Worm (Caenorhabditis elegans): Measurements from ENCODE around the gene hmit-1.2.

The hmit-1.2 gene

DNA sequence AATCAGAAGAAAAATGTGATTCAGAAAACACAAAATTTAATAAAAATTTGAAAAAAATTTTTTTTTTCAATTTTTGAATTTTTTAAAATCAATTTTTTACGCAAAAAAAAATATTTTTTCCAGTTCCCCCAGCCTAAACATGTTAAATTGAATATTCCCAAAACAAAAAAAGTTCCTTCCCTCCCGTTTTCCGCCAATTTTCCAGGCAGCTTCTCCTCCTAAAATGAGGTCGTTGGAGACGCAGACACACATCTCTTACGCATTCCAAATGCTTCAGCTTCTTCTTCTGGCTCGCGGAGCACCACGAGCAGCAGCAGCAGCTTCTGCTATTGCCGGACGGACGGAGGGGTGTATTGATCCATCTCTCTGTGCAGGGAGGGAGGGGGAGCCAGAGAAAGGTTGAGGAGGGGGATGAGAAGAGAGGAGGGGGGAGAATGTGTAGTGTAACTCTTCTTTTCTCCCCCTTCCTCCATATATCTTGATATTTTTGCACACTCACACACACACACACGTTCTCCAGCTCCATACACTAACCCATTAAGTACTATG is 34.2 kb upstream of the hmit-1.2 start:
- TF ChIP-seq tbx-2 (tag; optimal IDR thresholded peaks at IDR 0.05): no peak
- peak; percentile 51 for TF ChIP-seq fkh-10 (GFP tag; optimal IDR thresholded peaks at IDR 0.05)
- no peak for TF ChIP-seq zag-1 (tag; optimal IDR thresholded peaks at IDR 0.05)
- TF ChIP-seq hmg-11 (tag; optimal IDR thresholded peaks at IDR 0.05): peak; percentile 65
- TF ChIP-seq nfya-1 (tag; optimal IDR thresholded peaks at IDR 0.05; ENCODE audit: insufficient read depth): peak; percentile 73
- peak; percentile 78 for TF ChIP-seq lin-39 (tag; optimal IDR thresholded peaks at IDR 0.05)
- TF ChIP-seq lin-15B (tag; optimal IDR thresholded peaks at IDR 0.05): peak; percentile 33
- TF ChIP-seq snpc-4 (tag; optimal IDR thresholded peaks at IDR 0.05): peak; percentile 31
- TF ChIP-seq elt-1 (tag; optimal IDR thresholded peaks at IDR 0.05): peak; percentile 36
- TF ChIP-seq ceh-16 (tag; optimal IDR thresholded peaks at IDR 0.05): no peak

DNA sequence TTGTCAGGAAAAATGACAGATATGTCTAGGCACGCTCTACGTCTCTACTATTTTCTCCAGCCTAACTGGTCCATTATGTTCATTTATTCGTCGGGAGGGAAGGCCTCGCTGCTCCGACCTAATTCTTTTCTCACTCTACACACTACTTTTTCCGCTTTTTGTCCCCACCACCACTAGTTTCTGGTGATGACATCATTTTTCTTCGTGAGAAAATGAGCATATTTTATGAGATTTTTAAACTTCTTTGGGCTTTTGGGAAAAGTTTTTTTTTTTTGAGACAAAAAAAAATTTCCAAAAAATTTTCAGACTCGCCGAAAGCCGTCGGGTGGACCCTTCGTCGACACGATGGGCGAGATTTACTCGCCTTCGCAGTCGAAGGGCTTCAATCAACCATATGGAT is 32.6 kb upstream of the hmit-1.2 start, which contains the start of gene slo-1:
Gene slo-1 (plus strand): TSS at position 301 of the 400 bp plus-strand sequence.
- no peak for TF ChIP-seq sea-2 (GFP tag; optimal IDR thresholded peaks at IDR 0.05)
- no peak for TF ChIP-seq elt-2 (tag; optimal IDR thresholded peaks at IDR 0.05)
- TF ChIP-seq jun-1 (tag; optimal IDR thresholded peaks at IDR 0.05): no peak
- TF ChIP-seq lin-39 (tag; optimal IDR thresholded peaks at IDR 0.05): no peak
- TF ChIP-seq fkh-2 (tag; optimal IDR thresholded peaks at IDR 0.05): no peak
- TF ChIP-seq pqm-1 (tag; optimal IDR thresholded peaks at IDR 0.05): no peak
- no peak for TF ChIP-seq egl-5 (tag; optimal IDR thresholded peaks at IDR 0.05)
- TF ChIP-seq nhr-25 (tag; optimal IDR thresholded peaks at IDR 0.05): no peak
- TF ChIP-seq nhr-237 (tag; optimal IDR thresholded peaks at IDR 0.05): no peak
- TF ChIP-seq nfya-1 (tag; optimal IDR thresholded peaks at IDR 0.05; ENCODE audit: insufficient read depth): no peak
- TF ChIP-seq nhr-23 (tag; optimal IDR thresholded peaks at IDR 0.05): no peak
- TF ChIP-seq daf-12 (tag; optimal IDR thresholded peaks at IDR 0.05): no peak
- TF ChIP-seq eor-1 (tag; optimal IDR thresholded peaks at IDR 0.05): no peak
- TF ChIP-seq fkh-10 (GFP tag; optimal IDR thresholded peaks at IDR 0.05): no peak
- TF ChIP-seq ZK546.5 (tag; optimal IDR thresholded peaks at IDR 0.05): no peak
- TF ChIP-seq ztf-11 (tag; optimal IDR thresholded peaks at IDR 0.05): no peak
- TF ChIP-seq tbx-2 (tag; optimal IDR thresholded peaks at IDR 0.05): no peak

DNA sequence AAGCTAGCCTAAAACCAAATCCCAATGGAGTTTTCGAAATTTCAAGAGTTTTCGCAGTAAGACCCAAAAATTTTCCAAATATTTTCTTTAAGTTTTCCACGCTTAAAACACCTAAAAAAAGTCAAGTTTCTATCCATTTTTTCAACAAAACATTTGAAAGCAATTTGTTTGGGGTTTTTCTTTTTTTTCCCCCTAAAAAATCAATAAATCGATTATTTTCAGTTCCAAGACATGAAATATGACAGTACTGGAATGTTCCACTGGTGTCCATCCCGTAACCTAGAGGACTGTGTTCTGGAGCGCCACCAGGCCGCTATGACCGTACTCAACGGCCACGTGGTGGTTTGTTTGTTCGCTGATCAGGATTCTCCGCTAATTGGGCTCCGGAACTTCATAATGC is 19.9 kb upstream of the hmit-1.2 start:
- no peak for TF ChIP-seq ZK546.5 (tag; optimal IDR thresholded peaks at IDR 0.05)
- no peak for TF ChIP-seq mml-1 (tag; optimal IDR thresholded peaks at IDR 0.05)
- no peak for TF ChIP-seq egl-5 (tag; optimal IDR thresholded peaks at IDR 0.05)
- TF ChIP-seq tbx-2 (tag; optimal IDR thresholded peaks at IDR 0.05): no peak
- no peak for TF ChIP-seq elt-2 (tag; optimal IDR thresholded peaks at IDR 0.05)
- TF ChIP-seq lin-39 (tag; optimal IDR thresholded peaks at IDR 0.05): no peak
- TF ChIP-seq nhr-12 (tag; optimal IDR thresholded peaks at IDR 0.05): no peak
- TF ChIP-seq ceh-28 (tag; optimal IDR thresholded peaks at IDR 0.05): peak; percentile 56

ce11 chrV:18506772-18507171 is 17.8 kb upstream of the hmit-1.2 start:
- TF ChIP-seq ceh-9 (tag; optimal IDR thresholded peaks at IDR 0.05) (no peak), fkh-10 (GFP tag; optimal IDR thresholded peaks at IDR 0.05) (no peak), aly-2 (tag; optimal IDR thresholded peaks at IDR 0.05) (no peak), elt-2 (tag; optimal IDR thresholded peaks at IDR 0.05) (no peak), ceh-16 (tag; optimal IDR thresholded peaks at IDR 0.05) (no peak)

ce11 chrV:18508564-18508963 is 16.0 kb upstream of the hmit-1.2 start, which contains the start of gene Y51A2D.1:
Gene Y51A2D.1, plus strand, starts transcription at chrV:18508864.
- no peak for TF ChIP-seq nhr-67 (tag; optimal IDR thresholded peaks at IDR 0.05)
- no peak for TF ChIP-seq nhr-23 (tag; optimal IDR thresholded peaks at IDR 0.05)

DNA sequence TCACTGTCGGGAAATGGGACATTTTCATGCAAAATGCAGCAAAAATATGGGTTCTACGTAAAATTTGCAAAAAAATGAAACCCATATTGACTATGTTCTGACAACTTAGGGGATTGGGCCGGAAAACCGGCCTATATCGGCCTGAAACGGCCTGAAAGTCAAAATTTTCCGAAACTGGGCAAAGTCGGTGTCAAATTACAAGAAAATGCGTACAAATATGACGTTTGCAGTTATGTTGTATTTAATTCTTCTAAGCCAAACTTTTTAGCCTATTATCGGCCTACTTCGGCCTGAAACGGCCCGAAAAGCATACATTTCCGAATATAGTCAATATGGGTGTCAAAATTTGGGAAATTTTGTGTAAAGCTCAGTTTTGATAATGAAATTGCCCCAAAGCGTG is 12.7 kb upstream of the hmit-1.2 start:
- TF ChIP-seq ceh-16 (tag; optimal IDR thresholded peaks at IDR 0.05) (no peak), lin-39 (tag; optimal IDR thresholded peaks at IDR 0.05) (no peak), elt-3 (tag; optimal IDR thresholded peaks at IDR 0.05) (no peak), pha-4 (tag; optimal IDR thresholded peaks at IDR 0.05) (no peak), ceh-82 (tag; optimal IDR thresholded peaks at IDR 0.05) (no peak), unc-62 (GFP tag; optimal IDR thresholded peaks at IDR 0.05) (no peak), nfya-1 (tag; optimal IDR thresholded peaks at IDR 0.05; ENCODE audit: insufficient read depth) (no peak)
